Worm (Caenorhabditis elegans): Measurements from ENCODE around the gene Y6E2A.5.
A peak's percentile ranks its signal among the peaks of the same experiment; 100 is the strongest.
"Not testable (repeated sequence)": the region's sequence is repeated elsewhere in the genome, so short reads cannot be mapped to it uniquely, and the experiment has no call there.

The Y6E2A.5 gene

ce11 chrV:15673707-15674106 lies 44.8 kb downstream of the Y6E2A.5 start, which contains the start of gene nhr-51:
Gene nhr-51 (plus strand): TSS chrV:15674007.
- TF ChIP-seq C38D4.7 (GFP tag; optimal IDR thresholded peaks at IDR 0.05) = no peak
- TF ChIP-seq mec-3 (tag; optimal IDR thresholded peaks at IDR 0.05; ENCODE audit: borderline replicate concordance) = no peak
- TF ChIP-seq pqm-1 (tag; optimal IDR thresholded peaks at IDR 0.05) = no peak
- TF ChIP-seq tbx-2 (tag; optimal IDR thresholded peaks at IDR 0.05) = no peak
- no peak for TF ChIP-seq madf-2 (tag; optimal IDR thresholded peaks at IDR 0.05)
- no peak for TF ChIP-seq ceh-22 (tag; optimal IDR thresholded peaks at IDR 0.05)
- TF ChIP-seq rnt-1 (tag; optimal IDR thresholded peaks at IDR 0.05) = no peak
- no peak for TF ChIP-seq unc-55 (GFP tag; optimal IDR thresholded peaks at IDR 0.05)
- TF ChIP-seq pha-2 (tag; optimal IDR thresholded peaks at IDR 0.05) = no peak
- no peak for TF ChIP-seq lin-11 (tag; optimal IDR thresholded peaks at IDR 0.05)
- no peak for TF ChIP-seq pha-4 (tag; optimal IDR thresholded peaks at IDR 0.05)
- no peak for TF ChIP-seq ama-1 (optimal IDR thresholded peaks at IDR 0.05)
- TF ChIP-seq sox-2 (GFP tag; IDR thresholded peaks at IDR 0.05) = no peak
- TF ChIP-seq F13H6.1 (tag; optimal IDR thresholded peaks at IDR 0.05) = no peak
- TF ChIP-seq syd-9 (tag; optimal IDR thresholded peaks at IDR 0.05) = no peak
- no peak for TF ChIP-seq ceh-18 (tag; optimal IDR thresholded peaks at IDR 0.05)
- no peak for TF ChIP-seq ceh-45 (GFP tag; IDR thresholded peaks at IDR 0.05)
- TF ChIP-seq K02D7.2 (tag; optimal IDR thresholded peaks at IDR 0.05) = no peak
- TF ChIP-seq hlh-13 (GFP tag; optimal IDR thresholded peaks at IDR 0.05) = no peak
- no peak for TF ChIP-seq ceh-30 (tag; optimal IDR thresholded peaks at IDR 0.05)

- TF ChIP-seq hlh-15 (tag; optimal IDR thresholded peaks at IDR 0.05); pqm-1 (tag; optimal IDR thresholded peaks at IDR 0.05); mec-3 (tag; optimal IDR thresholded peaks at IDR 0.05; ENCODE audit: borderline replicate concordance): not testable (repeated sequence)
These were observed 48.3 kb downstream of the Y6E2A.5 start, which contains the start of gene K06B4.15 for ce11 chrV:15670139-15670538. Gene K06B4.15 (plus strand): TSS chrV:15670439.

- TF ChIP-seq fax-1 (tag; optimal IDR thresholded peaks at IDR 0.05) = no peak
- TF ChIP-seq ceh-48 (tag; optimal IDR thresholded peaks at IDR 0.05) = no peak
- no peak for TF ChIP-seq ama-1 (optimal IDR thresholded peaks at IDR 0.05)
- no peak for TF ChIP-seq unc-55 (GFP tag; optimal IDR thresholded peaks at IDR 0.05)
- TF ChIP-seq lim-6 (tag; optimal IDR thresholded peaks at IDR 0.05) = no peak
- no peak for TF ChIP-seq ceh-30 (tag; optimal IDR thresholded peaks at IDR 0.05)
- TF ChIP-seq ceh-22 (tag; optimal IDR thresholded peaks at IDR 0.05) = no peak
These were observed 49.6 kb downstream of the Y6E2A.5 start, which contains the start of gene K06B4.4 for ce11 chrV:15668870-15669269. Gene K06B4.4 (plus strand): TSS chrV:15669170.

ce11 chrV:15668200-15668599 lies 50.3 kb downstream of the Y6E2A.5 start, which contains the start of gene F53E4.1:
Gene F53E4.1 (minus strand): TSS chrV:15668300.
- not testable (repeated sequence) for TF ChIP-seq gmeb-2, ets-4, ceh-22 (tag; optimal IDR thresholded peaks at IDR 0.05)

- TF ChIP-seq pqm-1 (tag; optimal IDR thresholded peaks at IDR 0.05) (peak; percentile 5), hlh-30 (tag; optimal IDR thresholded peaks at IDR 0.05; ENCODE audit: insufficient read depth) (no peak), elt-2 (tag; optimal IDR thresholded peaks at IDR 0.05) (peak; percentile 75)
These were observed 51.7 kb downstream of the Y6E2A.5 start for ce11 chrV:15666718-15667117.
